Fruit fly (Drosophila melanogaster) whole organism, embryonic: ENCODE results near the gene Usp30.

Experiments
- CG11723 ChIP-seq: fragments of 200-800 bp; sonication (Bioruptor generic); optimal IDR thresholded peaks from 2 replicates; lab custom pipeline; 2017; ENCODE audit warnings: missing biosample characterization, mild to moderate bottlenecking, missing genetic modification characterization
- CG12299 ChIP-seq: fragments of 200-800 bp; sonication (Bioruptor generic); optimal IDR thresholded peaks from 2 replicates; lab custom pipeline; 2018; ENCODE audit warnings: missing biosample characterization, mild to moderate bottlenecking, missing genetic modification characterization
- CG12744 ChIP-seq: fragments of 200-800 bp; sonication (Bioruptor generic); optimal IDR thresholded peaks from 2 replicates; lab custom pipeline; 2016; ENCODE audit warnings: missing biosample characterization, missing genetic modification characterization
- CG1602 ChIP-seq: fragments of 200-800 bp; sonication (Bioruptor generic); optimal IDR thresholded peaks from 3 replicates; lab custom pipeline; 2016; ENCODE audit warnings: missing biosample characterization, missing genetic modification characterization
- CG2712 ChIP-seq: fragments of 200-800 bp; optimal IDR thresholded peaks from 3 replicates; lab custom pipeline; 2019; ENCODE audit warnings: missing biosample characterization, mild to moderate bottlenecking, missing genetic modification characterization, moderate library complexity
- Lim3 ChIP-seq: fragments of 200-800 bp; sonication (Bioruptor generic); IDR thresholded peaks from 2 replicates; pipeline ENCODE4 v1.3.6; 2022; ENCODE audit warnings: missing biosample characterization, missing genetic modification characterization
- Tbp ChIP-seq: fragments of >200 bp; optimal IDR thresholded peaks from 2 replicates; lab custom pipeline; 2018; ENCODE audit warnings: missing biosample characterization, missing genetic modification characterization
- gsb-n ChIP-seq: fragments of 200-800 bp; sonication (Bioruptor generic); optimal IDR thresholded peaks from 3 replicates; lab custom pipeline; 2018; ENCODE audit warnings: missing biosample characterization, mild to moderate bottlenecking, missing genetic modification characterization
- sima ChIP-seq: fragments of 200-800 bp; sonication (Bioruptor generic); optimal IDR thresholded peaks from 2 replicates; lab custom pipeline; 2016; ENCODE audit warnings: missing biosample characterization, missing genetic modification characterization
- zf30C ChIP-seq: fragments of 200-800 bp; sonication (Bioruptor generic); optimal IDR thresholded peaks from 3 replicates; lab custom pipeline; 2018; ENCODE audit warnings: missing biosample characterization, mild to moderate bottlenecking, missing genetic modification characterization

dm6 chrX:5892512-5892911, 12.9 kb upstream of the Usp30 start:
- no peak for TF ChIP-seq CG12744
- TF ChIP-seq sima (GFP tag; lab: Kevin White, UChicago) = no peak
- TF ChIP-seq Lim3 (GFP tag; lab: Robert Waterston, UW) = no peak
- no peak for TF ChIP-seq gsb-n (tag; lab: Kevin White, UChicago)
- no peak for TF ChIP-seq CG11723 (GFP tag; lab: Kevin White, UChicago)
- no peak for TF ChIP-seq CG12299 (tag; lab: Kevin White, UChicago)
- no peak for TF ChIP-seq zf30C (GFP tag; lab: Kevin White, UChicago)
- TF ChIP-seq CG2712 = no peak
- TF ChIP-seq CG1602 (GFP tag; lab: Kevin White, UChicago) = no peak
- no peak for TF ChIP-seq Tbp (GFP tag; lab: Kevin White, UChicago)
